Fruit fly (Drosophila melanogaster) whole organism, embryonic: ENCODE results near the gene fan.

ENCODE experiments used
- Aef1 ChIP-seq: fragments of 200-800 bp; sonication (Bioruptor generic); IDR thresholded peaks from 3 replicates; pipeline ENCODE4 v1.3.6; 2022; ENCODE audit warnings: missing biosample characterization, missing genetic modification characterization
- CG10274 ChIP-seq: fragments of 200-800 bp; sonication (Bioruptor generic); optimal IDR thresholded peaks from 3 replicates; lab custom pipeline; 2017; ENCODE audit warnings: missing biosample characterization, mild to moderate bottlenecking, missing genetic modification characterization
- CG10366 ChIP-seq: fragments of 200-800 bp; sonication (Bioruptor generic); IDR thresholded peaks from 2 replicates; pipeline ENCODE4 v1.3.6; 2022; ENCODE audit warnings: missing biosample characterization, missing genetic modification characterization
- CG10979 ChIP-seq: fragments of 200-800 bp; sonication (Bioruptor generic); optimal IDR thresholded peaks from 2 replicates; lab custom pipeline; 2018; ENCODE audit warnings: missing biosample characterization, mild to moderate bottlenecking, missing genetic modification characterization, moderate library complexity
- CG11247 ChIP-seq: fragments of 200-800 bp; sonication (Bioruptor generic); IDR thresholded peaks from 2 replicates; pipeline ENCODE4 v1.3.6; 2022; ENCODE audit warnings: missing biosample characterization, missing genetic modification characterization
- CG11695 ChIP-seq: fragments of 200-800 bp; sonication (Bioruptor generic); IDR thresholded peaks from 3 replicates; pipeline ENCODE4 v1.3.6; 2022; ENCODE audit warnings: missing biosample characterization, missing genetic modification characterization
- CG12071 ChIP-seq: fragments of 200-800 bp; sonication (Bioruptor generic); optimal IDR thresholded peaks from 3 replicates; lab custom pipeline; 2018; ENCODE audit warnings: missing biosample characterization, mild to moderate bottlenecking, missing genetic modification characterization
- CG1233 ChIP-seq: fragments of 200-800 bp; sonication (Bioruptor generic); optimal IDR thresholded peaks from 4 replicates; lab custom pipeline; 2018; ENCODE audit warnings: missing biosample characterization, mild to moderate bottlenecking, missing genetic modification characterization
- CG12659 ChIP-seq: fragments of 200-800 bp; sonication (Bioruptor generic); optimal IDR thresholded peaks from 3 replicates; lab custom pipeline; 2017; ENCODE audit warnings: mild to moderate bottlenecking, missing biosample characterization, missing genetic modification reagents, missing genetic modification characterization
- CG15479 ChIP-seq: fragments of 200-800 bp; sonication (Bioruptor generic); optimal IDR thresholded peaks from 3 replicates; lab custom pipeline; 2019; ENCODE audit warnings: missing biosample characterization, mild to moderate bottlenecking, missing genetic modification characterization, moderate library complexity
- CG1603 ChIP-seq: fragments of 200-800 bp; sonication (Bioruptor generic); optimal IDR thresholded peaks from 2 replicates; lab custom pipeline; 2019; ENCODE audit warnings: missing biosample characterization, mild to moderate bottlenecking, missing genetic modification characterization, moderate library complexity
- CG16863 ChIP-seq: fragments of 200-800 bp; sonication (Bioruptor generic); optimal IDR thresholded peaks from 3 replicates; lab custom pipeline; 2016; ENCODE audit warnings: missing biosample characterization, missing genetic modification characterization
- CG17385 ChIP-seq: fragments of 200-800 bp; sonication (Bioruptor generic); optimal IDR thresholded peaks from 3 replicates; lab custom pipeline; 2018; ENCODE audit warnings: missing biosample characterization, mild to moderate bottlenecking, missing genetic modification characterization
- CG18476 ChIP-seq: fragments of 200-800 bp; sonication (Bioruptor generic); optimal IDR thresholded peaks from 2 replicates; lab custom pipeline; 2016; ENCODE audit warnings: missing biosample characterization, mild to moderate bottlenecking, missing genetic modification characterization
- CG30403 ChIP-seq: fragments of 200-800 bp; sonication (Bioruptor generic); optimal IDR thresholded peaks from 3 replicates; lab custom pipeline; 2016; ENCODE audit warnings: missing biosample characterization, missing genetic modification characterization
- CG31224 ChIP-seq: fragments of 200-800 bp; sonication (Bioruptor generic); IDR thresholded peaks from 2 replicates; pipeline ENCODE4 v1.3.6; 2022; ENCODE audit warnings: missing biosample characterization, missing genetic modification characterization
- CG31365 ChIP-seq: fragments of 200-800 bp; sonication (Bioruptor generic); optimal IDR thresholded peaks from 2 replicates; lab custom pipeline; 2018; ENCODE audit warnings: missing biosample characterization, mild to moderate bottlenecking, missing genetic modification characterization
- CG3838 ChIP-seq: fragments of 200-800 bp; sonication (Bioruptor generic); optimal IDR thresholded peaks from 3 replicates; lab custom pipeline; 2016; ENCODE audit warnings: missing biosample characterization, missing genetic modification characterization
- CG5953 ChIP-seq: fragments of 200-800 bp; sonication (Bioruptor generic); IDR thresholded peaks from 2 replicates; pipeline ENCODE4 v1.3.6; 2022; ENCODE audit warnings: missing biosample characterization, missing genetic modification characterization
- CG7928 ChIP-seq: fragments of 200-800 bp; sonication (Bioruptor generic); optimal IDR thresholded peaks from 2 replicates; lab custom pipeline; 2017; ENCODE audit warnings: missing biosample characterization, mild to moderate bottlenecking, missing genetic modification characterization
- CG9817 ChIP-seq: fragments of 200-800 bp; sonication (Bioruptor generic); optimal IDR thresholded peaks from 2 replicates; lab custom pipeline; 2018; ENCODE audit warnings: missing biosample characterization, mild to moderate bottlenecking, missing genetic modification characterization, moderate library complexity
- Deaf1 ChIP-seq: fragments of 200-800 bp; optimal IDR thresholded peaks from 3 replicates; lab custom pipeline; 2019; ENCODE audit warnings: missing biosample characterization, mild to moderate bottlenecking, missing genetic modification characterization, moderate library complexity
- Elba2 ChIP-seq: fragments of 200-800 bp; sonication (Bioruptor generic); optimal IDR thresholded peaks from 3 replicates; lab custom pipeline; 2016; ENCODE audit warnings: missing biosample characterization, missing genetic modification characterization
- Fer1 ChIP-seq: fragments of 200-800 bp; sonication (Bioruptor generic); optimal IDR thresholded peaks from 2 replicates; lab custom pipeline; 2017; ENCODE audit warnings: missing biosample characterization, mild to moderate bottlenecking, missing genetic modification characterization
- Gug ChIP-seq: fragments of 200-800 bp; sonication (Bioruptor generic); IDR thresholded peaks from 4 replicates; pipeline ENCODE4 v1.3.6; 2022; ENCODE audit warnings: missing biosample characterization, missing genetic modification characterization
- HLH54F ChIP-seq: fragments of 200-800 bp; sonication (Bioruptor generic); optimal IDR thresholded peaks from 3 replicates; lab custom pipeline; 2016; ENCODE audit warnings: missing biosample characterization, missing genetic modification characterization
- Hmr ChIP-seq: fragments of 200-800 bp; sonication (Bioruptor generic); optimal IDR thresholded peaks from 3 replicates; lab custom pipeline; 2017; ENCODE audit warnings: mild to moderate bottlenecking, missing biosample characterization, missing genetic modification reagents, missing genetic modification characterization
- Jarid2 ChIP-seq: fragments of 200-800 bp; sonication (Bioruptor generic); optimal IDR thresholded peaks from 3 replicates; lab custom pipeline; 2017; ENCODE audit warnings: mild to moderate bottlenecking, missing biosample characterization, missing genetic modification reagents, missing genetic modification characterization
- Lpt ChIP-seq: fragments of >200 bp; optimal IDR thresholded peaks from 2 replicates; lab custom pipeline; 2018; ENCODE audit warnings: missing biosample characterization, missing genetic modification characterization
- Med ChIP-seq: fragments of 200-800 bp; sonication (Bioruptor generic); peaks from one replicate; lab custom pipeline; 2016; ENCODE audit warnings: missing biosample characterization, missing genetic modification characterization, mild to moderate bottlenecking, inconsistent platforms, moderate library complexity
- Mes4 ChIP-seq: fragments of 200-800 bp; sonication (Bioruptor generic); optimal IDR thresholded peaks from 2 replicates; lab custom pipeline; 2016; ENCODE audit warnings: missing biosample characterization, missing genetic modification characterization
- Opbp ChIP-seq: fragments of 200-800 bp; sonication (Bioruptor generic); IDR thresholded peaks from 3 replicates; pipeline ENCODE4 v1.3.6; 2022; ENCODE audit warnings: missing biosample characterization, missing genetic modification characterization; ENCODE audit not compliant: partially characterized antibody
- Pdp1 ChIP-seq, 2 experiments: fragments of 200-800 bp; sonication (Bioruptor generic); optimal IDR thresholded peaks; 3 replicates each; lab custom pipeline; 2016; ENCODE audit warnings: missing biosample characterization in 2 of 2, missing genetic modification characterization in 2 of 2, mild to moderate bottlenecking in 1 of 2, moderate library complexity in 1 of 2
- Rx ChIP-seq: fragments of 200-800 bp; sonication (Bioruptor generic); IDR thresholded peaks from 2 replicates; pipeline ENCODE4 v1.3.6; 2022; ENCODE audit warnings: missing biosample characterization, missing genetic modification characterization
- Taf1 ChIP-seq: fragments of 200-800 bp; sonication (Bioruptor generic); IDR thresholded peaks from 2 replicates; pipeline ENCODE4 v1.3.6; 2022; ENCODE audit warnings: missing biosample characterization, missing genetic modification characterization
- Xbp1 ChIP-seq: fragments of 200-800 bp; sonication (Bioruptor generic); optimal IDR thresholded peaks from 3 replicates; lab custom pipeline; 2016; ENCODE audit warnings: missing biosample characterization, mild to moderate bottlenecking, missing genetic modification characterization
- ase ChIP-seq: fragments of 200-800 bp; sonication (Bioruptor generic); IDR thresholded peaks from 3 replicates; pipeline ENCODE4 v1.3.6; 2022; ENCODE audit warnings: missing biosample characterization, missing genetic modification characterization
- br ChIP-seq: fragments of >200 bp; optimal IDR thresholded peaks from 2 replicates; lab custom pipeline; 2017
- crol ChIP-seq: fragments of 200-800 bp; sonication (Bioruptor generic); IDR thresholded peaks from 2 replicates; pipeline ENCODE4 v1.3.6; 2022; ENCODE audit warnings: missing biosample characterization, missing genetic modification characterization
- disco-r ChIP-seq: fragments of 200-800 bp; sonication (Bioruptor generic); optimal IDR thresholded peaks from 2 replicates; lab custom pipeline; 2016; ENCODE audit warnings: missing biosample characterization, missing genetic modification characterization
- fru ChIP-seq: fragments of >200 bp; optimal IDR thresholded peaks from 2 replicates; lab custom pipeline; 2017
- ftz-f1 ChIP-seq: fragments of 200-800 bp; sonication (Bioruptor generic); optimal IDR thresholded peaks from 2 replicates; lab custom pipeline; 2016; ENCODE audit warnings: missing biosample characterization, missing genetic modification characterization
- hb ChIP-seq: fragments of 200-800 bp; sonication (Bioruptor generic); IDR thresholded peaks from 3 replicates; pipeline ENCODE4 v1.3.6; 2022; ENCODE audit warnings: missing biosample characterization, missing genetic modification characterization; ENCODE audit not compliant: partially characterized antibody
- ken ChIP-seq: fragments of 200-800 bp; sonication (Bioruptor generic); IDR thresholded peaks from 3 replicates; pipeline ENCODE4 v1.3.6; 2022; ENCODE audit warnings: missing biosample characterization, missing genetic modification characterization
- pb ChIP-seq: fragments of 200-800 bp; sonication (Bioruptor generic); optimal IDR thresholded peaks from 3 replicates; lab custom pipeline; 2016; ENCODE audit warnings: missing biosample characterization, missing genetic modification characterization
- peb ChIP-seq: fragments of 200-800 bp; sonication (Bioruptor generic); IDR thresholded peaks from 2 replicates; pipeline ENCODE4 v1.3.6; 2022; ENCODE audit warnings: missing biosample characterization, missing genetic modification characterization
- pros ChIP-seq: fragments of 200-800 bp; sonication (Bioruptor generic); optimal IDR thresholded peaks from 3 replicates; lab custom pipeline; 2019; ENCODE audit warnings: missing biosample characterization, mild to moderate bottlenecking, missing genetic modification characterization, moderate library complexity
- psq ChIP-seq: fragments of 200-800 bp; sonication (Bioruptor generic); optimal IDR thresholded peaks from 2 replicates; lab custom pipeline; 2017; ENCODE audit warnings: missing biosample characterization, missing genetic modification characterization
- tna ChIP-seq: fragments of 200-800 bp; sonication (Bioruptor generic); IDR thresholded peaks from 2 replicates; pipeline ENCODE4 v1.3.6; 2022; ENCODE audit warnings: missing biosample characterization, missing genetic modification characterization; ENCODE audit not compliant: partially characterized antibody
- unpg ChIP-seq: fragments of 200-800 bp; sonication (Bioruptor generic); optimal IDR thresholded peaks from 3 replicates; lab custom pipeline; 2018; ENCODE audit warnings: missing biosample characterization, mild to moderate bottlenecking, missing genetic modification characterization, moderate library complexity
- vfl ChIP-seq: fragments of 200-800 bp; sonication (Bioruptor generic); optimal IDR thresholded peaks from 2 replicates; lab custom pipeline; 2016; ENCODE audit warnings: missing biosample characterization, missing genetic modification characterization

The fan gene

dm6 chr3L:8065575-8066410, 43.1 kb upstream of the fan start (continued):
- TF ChIP-seq CG5953 (no peak), ase (GFP tag; lab: Robert Waterston, UW) (no peak), Rx (GFP tag; lab: Robert Waterston, UW) (no peak), CG10274 (GFP tag; lab: Kevin White, UChicago) (no peak), CG3838 (GFP tag; lab: Kevin White, UChicago) (no peak), CG1603 (tag; lab: Kevin White, UChicago) (no peak), Xbp1 (no peak), CG31365 (tag; lab: Kevin White, UChicago) (no peak), crol (GFP tag; lab: Robert Waterston, UW) (no peak), CG15479 (GFP tag; lab: Kevin White, UChicago) (no peak), CG11247 (GFP tag; lab: Robert Waterston, UW) (no peak), CG10979 (tag; lab: Kevin White, UChicago) (no peak), Med (GFP tag; lab: Kevin White, UChicago) (peak; percentile 25), unpg (GFP tag; lab: Kevin White, UChicago) (no peak), Jarid2 (GFP tag; lab: Kevin White, UChicago) (no peak), br (lab: Kevin White, UChicago) (no peak), CG17385 (GFP tag; lab: Kevin White, UChicago) (no peak), Lpt (GFP tag; lab: Kevin White, UChicago) (no peak), Opbp (GFP tag; lab: Robert Waterston, UW) (peak; percentile 93), CG12659 (GFP tag; lab: Kevin White, UChicago) (no peak), Aef1 (no peak), hb (GFP tag; lab: Robert Waterston, UW) (peak; percentile 75), Taf1 (no peak), CG30403 (GFP tag; lab: Kevin White, UChicago) (no peak), pb (GFP tag; lab: Kevin White, UChicago) (no peak), Pdp1 (GFP tag; optimal IDR thresholded peaks at IDR 0.05; lab: Kevin White, UChicago) (peak in 1 of 2 experiments; percentile 30), CG31224 (GFP tag; lab: Robert Waterston, UW) (no peak), Hmr (GFP tag; lab: Kevin White, UChicago) (no peak), CG10366 (GFP tag; lab: Robert Waterston, UW) (no peak), psq (no peak), ftz-f1 (no peak), CG9817 (no peak), tna (GFP tag; lab: Robert Waterston, UW) (peak; percentile 86), vfl (GFP tag; lab: Kevin White, UChicago) (no peak), CG7928 (no peak), HLH54F (GFP tag; lab: Kevin White, UChicago) (no peak), Gug (GFP tag; lab: Robert Waterston, UW) (no peak), CG1233 (GFP tag; lab: Kevin White, UChicago) (no peak), pros (GFP tag; lab: Kevin White, UChicago) (no peak), peb (no peak), CG12071 (no peak), CG18476 (GFP tag; lab: Kevin White, UChicago) (no peak), ken (no peak), CG11695 (GFP tag; lab: Robert Waterston, UW) (no peak), fru (lab: Kevin White, UChicago) (no peak), Elba2 (no peak), CG16863 (no peak), Mes4 (GFP tag; lab: Kevin White, UChicago) (no peak), disco-r (GFP tag; lab: Kevin White, UChicago) (no peak), Fer1 (GFP tag; lab: Kevin White, UChicago) (peak; percentile 7), Deaf1 (tag; lab: Kevin White, UChicago) (no peak)
